Worm (Caenorhabditis elegans) whole organism, early embryonic: ENCODE measurements around the gene F13E9.19.

Experiments used
- B0310.2 ChIP-seq: sonication (generic microtip); optimal IDR thresholded peaks from 2 replicates; lab custom pipeline; 2016; ENCODE audit warnings: mild to moderate bottlenecking, missing genetic modification characterization, missing compliant biosample characterization
- F13C5.2 ChIP-seq: sonication (generic microtip); optimal IDR thresholded peaks from 2 replicates; lab custom pipeline; 2017; ENCODE audit warnings: mild to moderate bottlenecking, missing genetic modification characterization, inconsistent platforms, missing compliant biosample characterization
- aly-1 ChIP-seq: sonication (generic microtip); optimal IDR thresholded peaks from 2 replicates; lab custom pipeline; 2016; ENCODE audit warnings: missing genetic modification characterization, missing compliant biosample characterization
- ama-1 ChIP-seq: fragments of 150-350 bp; optimal IDR thresholded peaks from 2 replicates; lab custom pipeline; 2014
- ceh-36 ChIP-seq: sonication (generic microtip); optimal IDR thresholded peaks from 2 replicates; lab custom pipeline; 2016; ENCODE audit warnings: missing genetic modification characterization, inconsistent platforms, missing compliant biosample characterization
- flt-1 ChIP-seq: fragments of 200-800 bp; sonication (Bioruptor generic); IDR thresholded peaks from 2 replicates; pipeline ENCODE4 v1.3.6; 2022; ENCODE audit warnings: missing genetic modification characterization, missing compliant biosample characterization
- hmg-4 ChIP-seq: fragments of 200-800 bp; sonication (Bioruptor generic); optimal IDR thresholded peaks from 2 replicates; lab custom pipeline; 2018; ENCODE audit warnings: mild to moderate bottlenecking, missing genetic modification characterization, missing compliant biosample characterization
- pes-1 ChIP-seq: fragments of 200-800 bp; sonication (Bioruptor generic); IDR thresholded peaks from 2 replicates; pipeline ENCODE4 v1.3.6; 2022; ENCODE audit warnings: missing genetic modification reagents, missing genetic modification characterization, missing compliant biosample characterization
- tbx-37 ChIP-seq: fragments of 200-800 bp; sonication (Bioruptor generic); conservative IDR thresholded peaks from 2 replicates; pipeline ENCODE4 v1.3.6; 2022; ENCODE audit warnings: missing genetic modification reagents, missing genetic modification characterization, missing compliant biosample characterization

- TF ChIP-seq F13C5.2 (tag; lab: Kevin White, UChicago), result no peak
- no peak for TF ChIP-seq B0310.2 (tag; lab: Kevin White, UChicago)
- TF ChIP-seq tbx-37, result no peak
- no peak for TF ChIP-seq ama-1
- no peak for TF ChIP-seq pes-1 (GFP tag; lab: Robert Waterston, UW)
- TF ChIP-seq hmg-4 (GFP tag; lab: Kevin White, UChicago), result no peak
- TF ChIP-seq ceh-36 (tag; lab: Kevin White, UChicago), result no peak
- TF ChIP-seq flt-1 (GFP tag; lab: Robert Waterston, UW), result no peak
- TF ChIP-seq aly-1 (tag; lab: Kevin White, UChicago), result no peak
These were observed 13.3 kb upstream of the F13E9.19 start, which contains the start of gene srlf-11 for ce11 chrIV:10885915-10886314.
